Worm (Caenorhabditis elegans) whole organism, early embryonic: ENCODE measurements around the gene nhr-92.

Experiments
- B0310.2 ChIP-seq: sonication (generic microtip); optimal IDR thresholded peaks from 2 replicates; lab custom pipeline; 2016; ENCODE audit warnings: mild to moderate bottlenecking, missing genetic modification characterization, missing compliant biosample characterization
- F13C5.2 ChIP-seq: sonication (generic microtip); optimal IDR thresholded peaks from 2 replicates; lab custom pipeline; 2017; ENCODE audit warnings: mild to moderate bottlenecking, missing genetic modification characterization, inconsistent platforms, missing compliant biosample characterization
- aly-1 ChIP-seq: sonication (generic microtip); optimal IDR thresholded peaks from 2 replicates; lab custom pipeline; 2016; ENCODE audit warnings: missing genetic modification characterization, missing compliant biosample characterization
- ama-1 ChIP-seq: fragments of 150-350 bp; optimal IDR thresholded peaks from 2 replicates; lab custom pipeline; 2014
- ceh-13 ChIP-seq: fragments of 200-800 bp; sonication (Bioruptor generic); optimal IDR thresholded peaks from 2 replicates; lab custom pipeline; 2018; ENCODE audit warnings: mild to moderate bottlenecking, missing genetic modification characterization, missing compliant biosample characterization
- ceh-36 ChIP-seq: sonication (generic microtip); optimal IDR thresholded peaks from 2 replicates; lab custom pipeline; 2016; ENCODE audit warnings: missing genetic modification characterization, inconsistent platforms, missing compliant biosample characterization
- ets-7 ChIP-seq: sonication (generic microtip); optimal IDR thresholded peaks from 2 replicates; lab custom pipeline; 2016; ENCODE audit warnings: missing genotype, missing genetic modification characterization, missing compliant biosample characterization
- flt-1 ChIP-seq: fragments of 200-800 bp; sonication (Bioruptor generic); IDR thresholded peaks from 2 replicates; pipeline ENCODE4 v1.3.6; 2022; ENCODE audit warnings: missing genetic modification characterization, missing compliant biosample characterization
- hmbx-1 ChIP-seq: sonication (generic microtip); optimal IDR thresholded peaks from 2 replicates; lab custom pipeline; 2016; ENCODE audit warnings: mild to moderate bottlenecking, missing genetic modification characterization, missing compliant biosample characterization
- hmg-4 ChIP-seq: fragments of 200-800 bp; sonication (Bioruptor generic); optimal IDR thresholded peaks from 2 replicates; lab custom pipeline; 2018; ENCODE audit warnings: mild to moderate bottlenecking, missing genetic modification characterization, missing compliant biosample characterization
- hnd-1 ChIP-seq: sonication (generic microtip); optimal IDR thresholded peaks from 2 replicates; lab custom pipeline; 2016; ENCODE audit warnings: missing genetic modification characterization, missing compliant biosample characterization
- pes-1 ChIP-seq: fragments of 200-800 bp; sonication (Bioruptor generic); IDR thresholded peaks from 2 replicates; pipeline ENCODE4 v1.3.6; 2022; ENCODE audit warnings: missing genetic modification reagents, missing genetic modification characterization, missing compliant biosample characterization
- scrt-1 ChIP-seq: fragments of 200-800 bp; sonication (Bioruptor generic); IDR thresholded peaks from 2 replicates; pipeline ENCODE4 v1.3.6; 2022; ENCODE audit warnings: missing genetic modification characterization, missing compliant biosample characterization
- sea-1 ChIP-seq: fragments of 200-800 bp; sonication (Bioruptor generic); conservative IDR thresholded peaks from 2 replicates; pipeline ENCODE4 v1.3.6; 2022; ENCODE audit warnings: missing genetic modification characterization, missing compliant biosample characterization
- tbx-11 ChIP-seq: fragments of 200-800 bp; sonication (Bioruptor generic); IDR thresholded peaks from 2 replicates; pipeline ENCODE4 v1.3.6; 2022; ENCODE audit warnings: missing genetic modification characterization, missing compliant biosample characterization
- tbx-37 ChIP-seq: fragments of 200-800 bp; sonication (Bioruptor generic); conservative IDR thresholded peaks from 2 replicates; pipeline ENCODE4 v1.3.6; 2022; ENCODE audit warnings: missing genetic modification reagents, missing genetic modification characterization, missing compliant biosample characterization
- tra-4 ChIP-seq: sonication (generic microtip); optimal IDR thresholded peaks from 2 replicates; lab custom pipeline; 2017; ENCODE audit warnings: missing genetic modification characterization, missing compliant biosample characterization

Gene nhr-92

DNA sequence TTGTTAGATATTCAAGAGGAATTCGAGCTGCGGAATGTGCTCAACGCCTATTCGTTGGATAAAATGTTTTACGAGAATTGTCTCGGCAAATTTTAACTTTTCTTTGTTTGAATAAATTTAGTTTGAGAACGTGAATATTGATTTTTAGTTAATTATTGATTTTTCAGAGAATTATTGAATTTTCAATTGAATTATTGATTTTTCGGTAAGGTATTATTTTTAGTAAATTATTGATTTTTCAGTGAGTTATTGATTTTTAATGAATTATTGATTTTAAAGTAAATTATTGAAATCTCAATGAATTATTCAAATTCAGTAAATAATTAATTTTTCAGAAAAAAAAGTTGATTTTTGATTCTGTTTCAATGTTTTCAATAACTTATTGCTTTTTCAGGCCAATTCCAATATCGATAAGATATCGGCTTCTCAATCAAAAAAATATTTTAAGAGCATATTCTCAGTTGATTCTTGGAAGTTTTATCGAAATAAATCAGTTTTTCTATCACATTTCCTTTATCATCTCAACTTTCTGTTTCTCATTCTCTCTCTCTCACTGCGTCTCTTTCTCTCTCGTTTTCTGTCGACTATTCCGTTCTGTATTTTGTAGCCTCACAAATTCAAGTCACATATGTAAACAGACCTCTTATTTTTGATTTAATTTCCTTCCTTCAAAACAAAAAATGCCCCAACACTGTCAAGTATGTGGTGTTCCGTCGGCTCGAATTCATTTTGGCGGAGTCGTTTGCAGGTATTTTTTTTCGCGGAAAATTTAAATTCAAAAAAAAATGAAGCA lies at the start of gene nhr-92:
nhr-92 (plus strand) TSS at position 576 of the 793 bp plus-strand sequence.
- no peak for TF ChIP-seq aly-1
- TF ChIP-seq sea-1 = no peak
- no peak for TF ChIP-seq hmbx-1
- TF ChIP-seq tbx-11 (GFP tag; lab: Robert Waterston, UW) = no peak
- no peak for TF ChIP-seq ceh-13 (GFP tag; lab: Kevin White, UChicago)
- TF ChIP-seq ceh-36 = no peak
- no peak for TF ChIP-seq tbx-37 (GFP tag; lab: Robert Waterston, UW)
- TF ChIP-seq ama-1 (lab: Kevin White, UChicago) = no peak
- TF ChIP-seq hmg-4 (GFP tag; lab: Kevin White, UChicago) = no peak
- no peak for TF ChIP-seq ets-7 (tag; lab: Kevin White, UChicago)
- TF ChIP-seq flt-1 (GFP tag; lab: Robert Waterston, UW) = no peak
- no peak for TF ChIP-seq hnd-1 (tag; lab: Kevin White, UChicago)
- TF ChIP-seq B0310.2 (tag; lab: Kevin White, UChicago) = no peak
- no peak for TF ChIP-seq tra-4
- TF ChIP-seq F13C5.2 (tag; lab: Kevin White, UChicago) = no peak
- TF ChIP-seq scrt-1 (GFP tag; lab: Robert Waterston, UW) = no peak
- no peak for TF ChIP-seq pes-1 (GFP tag; lab: Robert Waterston, UW)

DNA sequence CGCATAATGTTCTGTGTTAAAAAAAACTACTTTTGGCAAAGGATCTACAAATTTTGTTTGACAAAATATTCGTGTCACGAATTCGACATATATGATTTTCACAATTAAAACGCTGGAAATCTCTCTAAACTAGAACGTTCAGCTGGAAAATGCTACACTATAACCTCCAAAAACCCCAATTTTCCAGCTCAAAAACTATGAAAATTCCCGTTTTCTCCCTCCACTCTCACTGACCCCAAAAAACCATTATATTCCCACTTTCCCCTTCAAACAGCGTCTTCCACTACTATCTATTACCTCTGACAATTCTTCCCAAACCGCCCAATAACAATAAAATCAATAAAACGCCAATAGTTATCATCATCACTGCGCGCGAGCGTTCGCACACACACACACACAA lies 43.2 kb upstream of the nhr-92 start, which contains the start of gene Y41D4B.14:
Y41D4B.14 (plus strand) TSS at position 301 of the 400 bp plus-strand sequence.
- no peak for TF ChIP-seq pes-1 (GFP tag; lab: Robert Waterston, UW)
- TF ChIP-seq sea-1 = no peak
- no peak for TF ChIP-seq aly-1

DNA sequence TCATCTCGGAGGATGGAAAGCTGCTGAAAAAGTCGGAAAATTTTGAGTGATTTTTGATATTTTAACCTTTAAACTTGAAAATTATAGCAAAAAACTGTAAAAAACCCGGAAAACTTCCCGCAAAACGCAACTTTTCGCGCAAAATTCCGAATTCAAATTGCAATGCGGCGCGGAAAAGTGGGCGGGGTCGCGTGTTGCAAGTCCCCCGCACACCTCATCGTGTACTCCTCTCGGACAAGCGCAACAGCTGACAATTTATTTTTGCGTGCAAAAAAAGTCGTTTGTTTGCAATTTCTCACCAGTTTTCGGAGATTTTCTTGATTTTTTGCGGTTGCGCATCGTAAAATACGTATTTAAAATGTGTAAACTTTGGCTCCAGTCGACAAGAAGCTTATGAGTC lies 24.1 kb upstream of the nhr-92 start, which contains the start of gene npp-8:
npp-8 (minus strand) TSS at position 23 of the 400 bp plus-strand sequence.
- peak; percentile 58 for TF ChIP-seq ceh-13 (GFP tag; lab: Kevin White, UChicago)
- TF ChIP-seq pes-1 (GFP tag; lab: Robert Waterston, UW) = peak; percentile 84
- TF ChIP-seq hmbx-1 = peak; percentile 38
- peak; percentile 68 for TF ChIP-seq B0310.2 (tag; lab: Kevin White, UChicago)
- TF ChIP-seq tra-4 = peak; percentile 1
- TF ChIP-seq sea-1 = peak; percentile 84
- peak; percentile 81 for TF ChIP-seq scrt-1 (GFP tag; lab: Robert Waterston, UW)
- peak; percentile 97 for TF ChIP-seq F13C5.2 (tag; lab: Kevin White, UChicago)
- peak; percentile 82 for TF ChIP-seq hmg-4 (GFP tag; lab: Kevin White, UChicago)
- TF ChIP-seq ets-7 (tag; lab: Kevin White, UChicago) = peak; percentile 67
- TF ChIP-seq ceh-36 = peak; percentile 85
- peak; percentile 58; the same call in 1 of the 2 replicates for TF ChIP-seq tbx-37 (GFP tag; lab: Robert Waterston, UW)
- TF ChIP-seq aly-1 = peak; percentile 8
- peak; percentile 73; the same call in 1 of the 2 replicates for TF ChIP-seq tbx-11 (GFP tag; lab: Robert Waterston, UW)
- TF ChIP-seq hnd-1 (tag; lab: Kevin White, UChicago) = peak; percentile 47
- peak; percentile 62 for TF ChIP-seq flt-1 (GFP tag; lab: Robert Waterston, UW)
- no peak for TF ChIP-seq ama-1 (lab: Kevin White, UChicago)

DNA sequence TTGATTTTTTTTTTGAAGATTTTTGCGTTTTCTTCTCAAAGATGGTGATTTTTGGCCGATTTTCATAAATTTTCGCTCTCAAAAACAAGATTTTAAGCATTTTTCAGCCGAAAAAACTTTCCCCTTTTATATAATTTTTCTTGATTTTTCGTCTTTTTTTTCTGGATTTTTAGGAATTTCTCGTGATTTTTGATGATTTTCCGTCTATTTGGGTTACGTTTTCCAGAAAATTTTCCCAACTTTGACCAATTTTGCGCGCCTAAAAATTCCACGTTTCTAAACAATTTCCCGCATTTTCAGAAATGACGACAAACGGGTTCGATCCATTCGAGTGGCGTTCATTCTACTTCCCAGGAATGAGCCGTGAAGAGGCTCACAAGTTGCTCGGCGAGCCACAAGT lies 22.9 kb upstream of the nhr-92 start, which contains the start of gene ced-2:
ced-2 (plus strand) TSS at position 301 of the 400 bp plus-strand sequence.
- TF ChIP-seq hmbx-1 (no peak), tbx-37 (GFP tag; lab: Robert Waterston, UW) (no peak), scrt-1 (GFP tag; lab: Robert Waterston, UW) (no peak), hmg-4 (GFP tag; lab: Kevin White, UChicago) (no peak), ceh-36 (no peak), tra-4 (no peak), flt-1 (GFP tag; lab: Robert Waterston, UW) (no peak)

DNA sequence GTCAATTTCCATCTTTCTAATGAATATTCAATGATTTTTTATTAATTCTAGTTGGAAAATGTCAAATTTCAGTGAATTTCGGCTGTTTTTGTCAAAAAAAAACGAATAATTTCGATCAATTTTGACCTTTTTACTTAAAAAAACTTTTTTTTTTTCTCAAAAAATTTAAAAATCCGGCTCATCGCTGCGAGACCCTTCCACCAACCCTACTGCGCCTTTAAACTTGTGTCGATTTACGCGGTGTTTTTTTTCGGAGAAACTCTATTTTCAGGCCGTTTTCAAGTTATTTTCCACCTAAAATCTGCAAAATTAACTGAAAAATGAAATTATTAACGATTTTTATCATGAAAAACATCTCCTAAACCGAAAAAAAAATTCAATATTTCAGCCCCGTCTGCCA lies 19.1 kb upstream of the nhr-92 start:
- TF ChIP-seq sea-1 (no peak), ceh-13 (GFP tag; lab: Kevin White, UChicago) (no peak), scrt-1 (GFP tag; lab: Robert Waterston, UW) (no peak), flt-1 (GFP tag; lab: Robert Waterston, UW) (no peak), tra-4 (no peak), F13C5.2 (tag; lab: Kevin White, UChicago) (no peak)

DNA sequence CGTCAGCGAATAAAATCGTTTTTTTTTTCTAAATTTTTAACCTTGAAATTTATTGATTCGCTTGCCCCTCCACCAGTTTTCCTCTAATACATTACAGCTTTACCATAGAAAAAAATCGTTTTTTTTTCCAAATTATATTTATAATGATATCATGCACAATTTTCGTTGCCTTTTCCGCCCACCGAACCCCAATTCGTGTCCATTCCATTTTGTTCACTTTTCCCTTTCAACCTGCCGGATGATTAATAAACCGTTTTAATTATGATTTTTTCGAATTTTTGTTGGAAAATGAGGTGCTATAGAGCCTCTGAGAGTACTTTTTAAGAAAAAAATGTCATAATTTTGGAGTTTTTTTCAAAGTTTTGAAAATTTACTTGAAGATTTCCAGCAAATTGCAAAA lies 18.5 kb upstream of the nhr-92 start, which contains the start of gene set-23:
set-23 (plus strand) TSS at position 301 of the 400 bp plus-strand sequence.
- TF ChIP-seq hnd-1 (tag; lab: Kevin White, UChicago) = no peak
- TF ChIP-seq ets-7 (tag; lab: Kevin White, UChicago) = no peak
- no peak for TF ChIP-seq scrt-1 (GFP tag; lab: Robert Waterston, UW)
- TF ChIP-seq ceh-36 = no peak
- TF ChIP-seq aly-1 = no peak
- no peak for TF ChIP-seq ama-1 (lab: Kevin White, UChicago)
- no peak for TF ChIP-seq flt-1 (GFP tag; lab: Robert Waterston, UW)
- TF ChIP-seq hmg-4 (GFP tag; lab: Kevin White, UChicago) = no peak
- no peak for TF ChIP-seq sea-1
- TF ChIP-seq B0310.2 (tag; lab: Kevin White, UChicago) = no peak

DNA sequence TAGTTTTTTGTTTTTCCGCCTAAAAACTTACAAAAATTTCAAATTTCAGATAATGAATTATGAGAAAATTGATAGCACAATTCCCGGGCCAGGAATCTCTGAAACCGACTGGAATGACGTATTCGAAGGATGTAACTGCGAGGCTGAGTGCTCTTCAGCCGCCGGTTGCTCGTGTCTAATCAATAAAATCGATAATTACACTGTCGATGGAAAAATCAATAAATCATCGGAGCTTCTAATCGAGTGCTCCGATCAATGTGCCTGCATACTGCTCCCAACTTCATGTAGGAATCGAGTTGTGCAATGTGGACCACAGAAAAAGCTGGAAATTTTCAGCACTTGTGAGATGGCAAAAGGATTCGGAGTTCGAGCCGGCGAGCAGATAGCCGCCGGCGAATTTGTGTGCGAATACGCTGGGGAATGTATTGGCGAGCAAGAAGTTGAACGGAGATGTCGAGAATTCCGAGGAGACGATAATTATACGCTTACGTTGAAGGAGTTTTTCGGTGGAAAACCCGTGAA lies 16.9 kb upstream of the nhr-92 start:
- TF ChIP-seq tbx-11 (GFP tag; lab: Robert Waterston, UW) = no peak
- TF ChIP-seq flt-1 (GFP tag; lab: Robert Waterston, UW) = no peak
